Fruit fly (Drosophila melanogaster) Kc167 (cell line): ENCODE data around the gene CG9747.

ENCODE experiments used
- Myc ChIP-seq: fragments of >200 bp; optimal IDR thresholded peaks from 2 replicates; lab custom pipeline; 2017; ENCODE audit warnings: missing external identifiers
- insv ChIP-seq: fragments of >200 bp; optimal IDR thresholded peaks from 3 replicates; lab custom pipeline; 2018; ENCODE audit warnings: missing external identifiers
- psq ChIP-seq: fragments of >200 bp; optimal IDR thresholded peaks from 2 replicates; lab custom pipeline; 2017; ENCODE audit warnings: missing external identifiers
- ttk ChIP-seq: sonication (Bioruptor generic); optimal IDR thresholded peaks from 2 replicates; lab custom pipeline; 2017; ENCODE audit warnings: missing external identifiers

dm6 chr3R:30213697-30214096, 22.6 kb upstream of the CG9747 start, which contains the start of gene CecB:
- TF ChIP-seq ttk (lab: Kevin White, UChicago) (no peak), Myc (lab: Kevin White, UChicago) (no peak), insv (lab: Kevin White, UChicago) (no peak), psq (lab: Kevin White, UChicago) (no peak)
